Fruit fly (Drosophila melanogaster): ENCODE data around the gene CG42366.
A peak's percentile ranks its signal among the peaks of the same experiment; 100 is the strongest.

The CG42366 gene

DNA sequence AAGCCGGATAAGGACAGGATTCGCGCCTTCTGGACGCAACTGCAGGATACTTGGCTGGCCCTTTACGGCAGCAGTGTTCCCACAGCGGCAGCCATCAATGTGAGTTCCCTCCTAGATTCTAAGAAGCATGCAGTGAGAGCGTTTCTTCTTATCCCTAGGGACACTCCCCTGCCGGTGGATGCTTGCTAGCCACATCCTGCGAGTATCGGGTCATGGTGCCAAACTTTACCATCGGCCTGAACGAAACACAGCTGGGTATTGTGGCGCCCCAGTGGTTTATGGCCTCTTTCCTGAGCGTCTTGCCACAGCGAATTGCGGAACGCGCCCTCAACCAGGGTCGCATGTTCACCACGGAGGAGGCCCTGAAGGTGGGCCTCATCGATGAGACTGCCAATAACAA lies 5.7 kb upstream of the CG42366 start:
- TF ChIP-seq fd96Ca (GFP tag; IDR thresholded peaks at IDR 0.05), result no peak
- TF ChIP-seq CG13204 (GFP tag; optimal IDR thresholded peaks at IDR 0.05), result no peak
- TF ChIP-seq CG9948 (tag; optimal IDR thresholded peaks at IDR 0.05), result no peak
- TF ChIP-seq rn (GFP tag; IDR thresholded peaks at IDR 0.05), result no peak
- TF ChIP-seq Pif1B (GFP tag; optimal IDR thresholded peaks at IDR 0.05), result no peak
- TF ChIP-seq D1 (tag; optimal IDR thresholded peaks at IDR 0.05), result no peak
- no peak for TF ChIP-seq CG4496 (GFP tag; IDR thresholded peaks at IDR 0.05)
- TF ChIP-seq CG14655 (GFP tag; optimal IDR thresholded peaks at IDR 0.05), result no peak

DNA sequence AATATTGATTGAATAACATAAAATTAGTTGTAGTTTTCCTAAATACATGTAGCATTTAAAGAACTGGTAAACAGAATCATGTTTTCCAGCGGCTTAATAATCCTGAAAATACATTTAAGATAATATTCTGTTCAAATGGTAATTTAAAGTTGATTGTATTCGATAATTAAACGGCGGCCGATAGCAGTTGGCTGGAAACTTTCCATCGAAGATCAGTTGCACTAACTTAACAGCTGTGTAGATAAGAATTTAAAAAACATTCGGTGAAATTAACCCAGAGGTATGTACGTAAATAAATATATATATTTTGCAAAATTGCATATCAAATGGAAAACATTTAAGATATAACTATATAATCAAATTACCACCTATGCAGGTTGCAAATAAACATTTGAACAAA lies 5.0 kb upstream of the CG42366 start, which contains the start of gene CG4594:
Gene CG4594 (plus strand): TSS at position 212 of the 400 bp plus-strand sequence.
- no peak for TF ChIP-seq D1 (tag; optimal IDR thresholded peaks at IDR 0.05)
- TF ChIP-seq Pif1B (GFP tag; optimal IDR thresholded peaks at IDR 0.05), result no peak
- TF ChIP-seq CG13204 (GFP tag; optimal IDR thresholded peaks at IDR 0.05), result no peak
- TF ChIP-seq CG8301 (tag; optimal IDR thresholded peaks at IDR 0.05), result no peak
- no peak for TF ChIP-seq CG15710 (tag; optimal IDR thresholded peaks at IDR 0.05)
- TF ChIP-seq gl (tag; optimal IDR thresholded peaks at IDR 0.05), result no peak
- no peak for TF ChIP-seq CG32121 (GFP tag; IDR thresholded peaks at IDR 0.05)
- TF ChIP-seq rn (GFP tag; IDR thresholded peaks at IDR 0.05), result no peak
- TF ChIP-seq CG4496 (GFP tag; IDR thresholded peaks at IDR 0.05), result no peak
- TF ChIP-seq Snoo (tag; optimal IDR thresholded peaks at IDR 0.05), result no peak
- TF ChIP-seq CG14655 (GFP tag; optimal IDR thresholded peaks at IDR 0.05), result no peak
- no peak for TF ChIP-seq EcR (GFP tag; optimal IDR thresholded peaks at IDR 0.05)
- TF ChIP-seq CG17806 (tag; optimal IDR thresholded peaks at IDR 0.05), result no peak
- TF ChIP-seq CG12605 (GFP tag; IDR thresholded peaks at IDR 0.05), result no peak
- TF ChIP-seq CG10348 (GFP tag; IDR thresholded peaks at IDR 0.05), result no peak
- TF ChIP-seq Pif1A (GFP tag; optimal IDR thresholded peaks at IDR 0.05), result no peak
- no peak for TF ChIP-seq fd96Ca (GFP tag; IDR thresholded peaks at IDR 0.05)

- peak; percentile 81 for TF ChIP-seq Pif1A (GFP tag; optimal IDR thresholded peaks at IDR 0.05)
- peak; percentile 66 for TF ChIP-seq CG12605 (GFP tag; IDR thresholded peaks at IDR 0.05)
- TF ChIP-seq Ets98B (GFP tag; IDR thresholded peaks at IDR 0.05), result peak; percentile 84
- no peak for TF ChIP-seq Snoo (tag; optimal IDR thresholded peaks at IDR 0.05)
- peak; percentile 65 for TF ChIP-seq CG8159 (tag; optimal IDR thresholded peaks at IDR 0.05)
- TF ChIP-seq CG14655 (GFP tag; optimal IDR thresholded peaks at IDR 0.05), result no peak
- TF ChIP-seq CG32121 (GFP tag; IDR thresholded peaks at IDR 0.05), result peak; percentile 82
- peak; percentile 68 for TF ChIP-seq CG34367 (tag; optimal IDR thresholded peaks at IDR 0.05)
- peak; percentile 87 for TF ChIP-seq CG4496 (GFP tag; IDR thresholded peaks at IDR 0.05)
- TF ChIP-seq gl (tag; optimal IDR thresholded peaks at IDR 0.05), result peak; percentile 36
- peak; percentile 77 for TF ChIP-seq Pif1B (GFP tag; optimal IDR thresholded peaks at IDR 0.05)
- no peak for TF ChIP-seq rn (GFP tag; IDR thresholded peaks at IDR 0.05)
- TF ChIP-seq D1 (tag; optimal IDR thresholded peaks at IDR 0.05), result peak; percentile 2
- peak; percentile 54 for TF ChIP-seq CG9948 (tag; optimal IDR thresholded peaks at IDR 0.05)
- peak; percentile 82; the same call in 2 of the 3 replicates for TF ChIP-seq fd96Ca (GFP tag; IDR thresholded peaks at IDR 0.05)
Observed at dm6 chr2L:9921401-9921800, 3.6 kb upstream of the CG42366 start, which contains the start of gene CG4592. Gene CG4592, plus strand, starts transcription at chr2L:9921633.

- TF ChIP-seq CG8159 (tag; optimal IDR thresholded peaks at IDR 0.05), result no peak
- TF ChIP-seq gl (tag; optimal IDR thresholded peaks at IDR 0.05), result no peak
- no peak for TF ChIP-seq Snoo (tag; optimal IDR thresholded peaks at IDR 0.05)
- no peak for TF ChIP-seq fd96Ca (GFP tag; IDR thresholded peaks at IDR 0.05)
- no peak for TF ChIP-seq EcR (GFP tag; optimal IDR thresholded peaks at IDR 0.05)
- no peak for TF ChIP-seq Pif1A (GFP tag; optimal IDR thresholded peaks at IDR 0.05)
- TF ChIP-seq CG12605 (GFP tag; IDR thresholded peaks at IDR 0.05), result no peak
Observed at dm6 chr2L:9930280-9930679, 5.3 kb downstream of the CG42366 start, which contains the start of gene CG42367. Gene CG42367, plus strand, starts transcription at chr2L:9930580.

DNA sequence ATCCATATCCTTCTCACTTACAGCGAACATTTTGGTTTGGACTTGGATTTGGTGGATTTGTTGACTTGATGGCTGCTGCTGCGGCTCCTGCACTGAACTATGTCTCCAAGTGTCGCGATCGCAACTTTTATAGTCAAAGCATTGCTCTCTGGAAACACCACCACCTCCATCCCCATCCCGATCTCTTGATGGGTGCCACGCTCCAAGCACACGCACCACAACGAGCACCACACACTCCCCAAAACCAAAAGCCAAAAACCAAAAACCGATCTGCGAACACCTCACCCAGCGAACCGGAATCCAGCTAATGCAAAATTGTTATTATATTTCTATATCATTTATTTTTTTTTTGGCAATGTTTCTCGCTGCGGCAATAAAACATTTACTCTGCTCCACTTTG lies 8.1 kb downstream of the CG42366 start, which contains the start of gene Cpr30F:
Gene Cpr30F (minus strand): TSS at position 101 of the 400 bp plus-strand sequence.
- TF ChIP-seq Ets98B (GFP tag; IDR thresholded peaks at IDR 0.05), result no peak

- peak; percentile 77 for TF ChIP-seq CG4496 (GFP tag; IDR thresholded peaks at IDR 0.05)
- TF ChIP-seq CG14655 (GFP tag; optimal IDR thresholded peaks at IDR 0.05), result no peak
- TF ChIP-seq fd96Ca (GFP tag; IDR thresholded peaks at IDR 0.05), result peak; percentile 46; the same call in 1 of the 3 replicates
- TF ChIP-seq gl (tag; optimal IDR thresholded peaks at IDR 0.05), result no peak
- peak; percentile 35; the same call in 1 of the 2 replicates for TF ChIP-seq CG12605 (GFP tag; IDR thresholded peaks at IDR 0.05)
- TF ChIP-seq Ets98B (GFP tag; IDR thresholded peaks at IDR 0.05), result peak; percentile 20; the same call in 1 of the 2 replicates
- 0 out of 2 replicates have a peak, but pooled peaks have one; percentile 26 for TF ChIP-seq CG32121 (GFP tag; IDR thresholded peaks at IDR 0.05)
Observed at dm6 chr2L:9937908-9938307, 12.9 kb downstream of the CG42366 start, which contains the start of gene Arglu1. Gene Arglu1, minus strand, starts transcription at chr2L:9938134.

dm6 chr2L:9938631-9939256 lies 13.8 kb downstream of the CG42366 start, which contains the start of the genes Datp and CG4619:
Gene Datp, minus strand, starts transcription at chr2L:9938790.
Gene CG4619, plus strand, starts transcription at chr2L:9938863.
- TF ChIP-seq EcR (GFP tag; optimal IDR thresholded peaks at IDR 0.05) (no peak), D1 (tag; optimal IDR thresholded peaks at IDR 0.05) (no peak), CG12605 (GFP tag; IDR thresholded peaks at IDR 0.05) (no peak), CG9948 (tag; optimal IDR thresholded peaks at IDR 0.05) (no peak), CG4496 (GFP tag; IDR thresholded peaks at IDR 0.05) (0 out of 3 replicates have a peak, but pooled peaks have one; percentile 39), CG32121 (GFP tag; IDR thresholded peaks at IDR 0.05) (no peak), Pif1A (GFP tag; optimal IDR thresholded peaks at IDR 0.05) (no peak), gl (tag; optimal IDR thresholded peaks at IDR 0.05) (no peak), CG34367 (tag; optimal IDR thresholded peaks at IDR 0.05) (peak; percentile 5), Snoo (tag; optimal IDR thresholded peaks at IDR 0.05) (peak; percentile 16), Pif1B (GFP tag; optimal IDR thresholded peaks at IDR 0.05) (no peak), CG10348 (GFP tag; IDR thresholded peaks at IDR 0.05) (no peak), Ets98B (GFP tag; IDR thresholded peaks at IDR 0.05) (peak; percentile 39; the same call in 1 of the 2 replicates), CG8159 (tag; optimal IDR thresholded peaks at IDR 0.05) (no peak), CG15710 (tag; optimal IDR thresholded peaks at IDR 0.05) (peak; percentile 4), CG14655 (GFP tag; optimal IDR thresholded peaks at IDR 0.05) (no peak), CG17806 (tag; optimal IDR thresholded peaks at IDR 0.05) (no peak), fd96Ca (GFP tag; IDR thresholded peaks at IDR 0.05) (peak; percentile 44; the same call in 1 of the 3 replicates)

All from whole organism, pupa.